Worm (Caenorhabditis elegans) whole organism, young adult: ENCODE data around the gene F32D8.12.

Source experiments
- B0261.1 ChIP-seq: sonication (generic microtip); optimal IDR thresholded peaks from 2 replicates; lab custom pipeline; 2016; ENCODE audit warnings: mild to moderate bottlenecking, missing genetic modification characterization, moderate library complexity, missing compliant biosample characterization
- B0336.3 ChIP-seq: fragments of 200-800 bp; sonication (Bioruptor generic); IDR thresholded peaks from 2 replicates; pipeline ENCODE4 v1.3.6; 2022; ENCODE audit warnings: missing genetic modification characterization, missing compliant biosample characterization
- D2030.7 ChIP-seq: fragments of 200-800 bp; sonication (Bioruptor generic); IDR thresholded peaks from 2 replicates; pipeline ENCODE4 v1.3.6; 2022; ENCODE audit warnings: missing genetic modification reagents, missing genetic modification characterization, missing compliant biosample characterization
- F10E7.11 ChIP-seq: sonication (generic microtip); optimal IDR thresholded peaks from 2 replicates; lab custom pipeline; 2017; ENCODE audit warnings: mild to moderate bottlenecking, missing genetic modification characterization, moderate library complexity, missing compliant biosample characterization
- F23B12.7 ChIP-seq: sonication (generic microtip); optimal IDR thresholded peaks from 2 replicates; lab custom pipeline; 2017; ENCODE audit warnings: missing genetic modification characterization, mild to moderate bottlenecking, missing compliant biosample characterization, antibody characterized with exemption, moderate library complexity; ENCODE audit not compliant: insufficient read depth
- F52B5.7 ChIP-seq: sonication (generic microtip); optimal IDR thresholded peaks from 2 replicates; lab custom pipeline; 2016; ENCODE audit warnings: mild to moderate bottlenecking, missing genetic modification characterization, missing compliant biosample characterization
- F57C9.4 ChIP-seq: sonication (generic microtip); optimal IDR thresholded peaks from 2 replicates; lab custom pipeline; 2017; ENCODE audit warnings: mild to moderate bottlenecking, missing genetic modification characterization, missing compliant biosample characterization
- K11D2.4 ChIP-seq: fragments of 200-800 bp; sonication (Bioruptor generic); IDR thresholded peaks from 2 replicates; pipeline ENCODE4 v1.3.6; 2022; ENCODE audit warnings: missing genetic modification reagents, missing genetic modification characterization, missing compliant biosample characterization
- T26A5.8 ChIP-seq: sonication (generic microtip); optimal IDR thresholded peaks from 2 replicates; lab custom pipeline; 2016; ENCODE audit warnings: missing genetic modification characterization, missing compliant biosample characterization
- Y53F4B.3 ChIP-seq: fragments of 200-800 bp; sonication (Bioruptor generic); IDR thresholded peaks from 2 replicates; pipeline ENCODE4 v1.3.6; 2022; ENCODE audit warnings: missing genetic modification reagents, missing genetic modification characterization, missing compliant biosample characterization
- Y53G8AR.9 ChIP-seq: fragments of 200-800 bp; sonication (Bioruptor generic); conservative IDR thresholded peaks from 2 replicates; pipeline ENCODE4 v1.3.6; 2022; ENCODE audit warnings: missing genetic modification reagents, missing genetic modification characterization, missing compliant biosample characterization
- Y56A3A.18 ChIP-seq: fragments of 200-800 bp; sonication (Bioruptor generic); IDR thresholded peaks from 2 replicates; pipeline ENCODE4 v1.3.6; 2022; ENCODE audit warnings: missing genetic modification reagents, missing genetic modification characterization, missing compliant biosample characterization
- Y79H2A.3 ChIP-seq: fragments of 200-800 bp; sonication (Bioruptor generic); conservative IDR thresholded peaks from 2 replicates; pipeline ENCODE4 v1.3.6; 2022; ENCODE audit warnings: missing genetic modification reagents, missing genetic modification characterization, missing compliant biosample characterization
- ZK185.1 ChIP-seq: sonication (generic microtip); optimal IDR thresholded peaks from 2 replicates; lab custom pipeline; 2016; ENCODE audit warnings: mild to moderate bottlenecking, missing genetic modification characterization, missing compliant biosample characterization; ENCODE audit not compliant: poor library complexity, severe bottlenecking
- ama-1 ChIP-seq, 3 experiments: fragments of 150-350 bp in 1 of 3; sonication (generic microtip) in 2 of 3; optimal IDR thresholded peaks; 2 replicates each; lab custom pipeline; 2014 to 2018; ENCODE audit warnings: missing biosample characterization in 2 of 3, missing genetic modification characterization in 2 of 3, missing genetic modification reagents in 2 of 3
- aptf-2 ChIP-seq: fragments of 200-800 bp; sonication (Bioruptor generic); conservative IDR thresholded peaks from 2 replicates; pipeline ENCODE4 v1.3.6; 2022; ENCODE audit warnings: missing genetic modification reagents, missing genetic modification characterization, missing compliant biosample characterization
- aptf-3 ChIP-seq: fragments of 200-800 bp; sonication (Bioruptor generic); IDR thresholded peaks from 2 replicates; pipeline ENCODE4 v1.3.6; 2022; ENCODE audit warnings: missing genetic modification characterization, missing compliant biosample characterization
- atf-7 ChIP-seq: sonication (generic microtip); optimal IDR thresholded peaks from 2 replicates; lab custom pipeline; 2017; ENCODE audit warnings: mild to moderate bottlenecking, missing genetic modification characterization, missing compliant biosample characterization
- athp-1 ChIP-seq: sonication (generic microtip); optimal IDR thresholded peaks from 2 replicates; lab custom pipeline; 2017; ENCODE audit warnings: mild to moderate bottlenecking, missing genetic modification characterization, missing compliant biosample characterization
- cebp-1 ChIP-seq, 2 experiments: fragments of 200-800 bp in 1 of 2; sonication (Bioruptor generic) in 1 of 2; sonication (generic microtip) in 1 of 2; IDR thresholded peaks in 1 of 2; optimal IDR thresholded peaks in 1 of 2; 2 replicates each; pipeline versions ENCODE4 v1.3.6 to Lab custom; 2017 to 2022; ENCODE audit warnings: missing compliant biosample characterization in 2 of 2, missing genetic modification characterization in 2 of 2, mild to moderate bottlenecking in 1 of 2, missing genetic modification reagents in 1 of 2, moderate library complexity in 1 of 2
- ceh-27 ChIP-seq: fragments of 200-800 bp; sonication (Bioruptor generic); optimal IDR thresholded peaks from 2 replicates; lab custom pipeline; 2018; ENCODE audit warnings: mild to moderate bottlenecking, missing genetic modification characterization, moderate library complexity, missing compliant biosample characterization
- ceh-40 ChIP-seq: fragments of 200-800 bp; sonication (Bioruptor generic); IDR thresholded peaks from 2 replicates; pipeline ENCODE4 v1.3.6; 2022; ENCODE audit warnings: missing genetic modification characterization, missing compliant biosample characterization
- ceh-79 ChIP-seq: sonication (generic microtip); optimal IDR thresholded peaks from 2 replicates; lab custom pipeline; 2017; ENCODE audit warnings: mild to moderate bottlenecking, missing genetic modification characterization, missing compliant biosample characterization
- chd-7 ChIP-seq: sonication (generic microtip); optimal IDR thresholded peaks from 2 replicates; lab custom pipeline; 2016; ENCODE audit warnings: mild to moderate bottlenecking, missing genetic modification characterization, moderate library complexity, missing compliant biosample characterization
- die-1 ChIP-seq: sonication (generic microtip); optimal IDR thresholded peaks from 2 replicates; lab custom pipeline; 2016; ENCODE audit warnings: missing genotype, mild to moderate bottlenecking, missing genetic modification characterization, missing compliant biosample characterization
- dpff-1 ChIP-seq: sonication (generic microtip); optimal IDR thresholded peaks from 2 replicates; lab custom pipeline; 2017; ENCODE audit warnings: mild to moderate bottlenecking, missing genetic modification characterization, missing compliant biosample characterization
- fkh-3 ChIP-seq: sonication (generic microtip); optimal IDR thresholded peaks from 2 replicates; lab custom pipeline; 2016; ENCODE audit warnings: mild to moderate bottlenecking, missing genetic modification characterization, missing compliant biosample characterization
- hmg-20 ChIP-seq: fragments of 200-800 bp; sonication (Bioruptor generic); IDR thresholded peaks from 2 replicates; pipeline ENCODE4 v1.3.6; 2022; ENCODE audit warnings: missing genetic modification reagents, missing genetic modification characterization, missing compliant biosample characterization
- let-607 ChIP-seq, 2 experiments: fragments of 200-800 bp in 1 of 2; sonication (Bioruptor generic) in 1 of 2; sonication (generic microtip) in 1 of 2; optimal IDR thresholded peaks; 2 replicates each; lab custom pipeline; 2016 to 2018; ENCODE audit warnings: mild to moderate bottlenecking in 2 of 2, missing compliant biosample characterization in 2 of 2, missing genetic modification characterization in 2 of 2, moderate library complexity in 2 of 2, missing genotype in 1 of 2
- lin-26 ChIP-seq: fragments of 200-800 bp; sonication (Bioruptor generic); IDR thresholded peaks from 2 replicates; pipeline ENCODE4 v1.3.6; 2022; ENCODE audit warnings: missing genetic modification reagents, missing genetic modification characterization, missing compliant biosample characterization
- lin-40 ChIP-seq: sonication (generic microtip); optimal IDR thresholded peaks from 2 replicates; lab custom pipeline; 2016; ENCODE audit warnings: missing genetic modification characterization, mild to moderate bottlenecking, missing compliant biosample characterization, missing genotype, missing genetic modification reagents
- lin-54 ChIP-seq: fragments of 200-800 bp; sonication (Bioruptor generic); optimal IDR thresholded peaks from 2 replicates; lab custom pipeline; 2018; ENCODE audit warnings: mild to moderate bottlenecking, missing genetic modification characterization, missing compliant biosample characterization
- lir-1 ChIP-seq: fragments of 200-800 bp; sonication (Bioruptor generic); conservative IDR thresholded peaks from 2 replicates; pipeline ENCODE4 v1.3.6; 2022; ENCODE audit warnings: missing genetic modification reagents, missing genetic modification characterization, missing compliant biosample characterization
- nfyb-1 ChIP-seq: fragments of 200-800 bp; sonication (Bioruptor generic); IDR thresholded peaks from 2 replicates; pipeline ENCODE4 v1.3.6; 2022; ENCODE audit warnings: missing genetic modification reagents, missing genetic modification characterization, missing compliant biosample characterization
- nhr-120 ChIP-seq: fragments of 200-800 bp; sonication (Bioruptor generic); IDR thresholded peaks from 2 replicates; pipeline ENCODE4 v1.3.6; 2022; ENCODE audit warnings: missing genetic modification characterization, missing compliant biosample characterization
- nhr-27 ChIP-seq: fragments of 200-800 bp; sonication (Bioruptor generic); optimal IDR thresholded peaks from 2 replicates; lab custom pipeline; 2018; ENCODE audit warnings: mild to moderate bottlenecking, missing genetic modification characterization, moderate library complexity, missing compliant biosample characterization
- nhr-90 ChIP-seq: sonication (generic microtip); optimal IDR thresholded peaks from 2 replicates; lab custom pipeline; 2016; ENCODE audit warnings: missing genotype, mild to moderate bottlenecking, missing genetic modification characterization, missing compliant biosample characterization
- pbrm-1 ChIP-seq: fragments of 200-800 bp; sonication (Bioruptor generic); IDR thresholded peaks from 2 replicates; pipeline ENCODE4 v1.3.6; 2022; ENCODE audit warnings: missing genetic modification reagents, missing genetic modification characterization, missing compliant biosample characterization
- rec-8 ChIP-seq, 2 experiments: sonication (generic microtip); optimal IDR thresholded peaks; 2 replicates each; lab custom pipeline; 2016; ENCODE audit warnings: mild to moderate bottlenecking in 2 of 2, missing genetic modification characterization in 2 of 2, missing genetic modification reagents in 2 of 2, missing genotype in 2 of 2, missing biosample characterization in 1 of 2, missing compliant biosample characterization in 1 of 2, moderate library complexity in 1 of 2
- snpc-1.1 ChIP-seq: sonication (generic microtip); optimal IDR thresholded peaks from 2 replicates; lab custom pipeline; 2017; ENCODE audit warnings: missing genetic modification characterization, mild to moderate bottlenecking, missing compliant biosample characterization, antibody characterized with exemption, moderate library complexity, missing genotype, missing genetic modification reagents; ENCODE audit not compliant: insufficient read depth
- snpc-3.4 ChIP-seq: sonication (generic microtip); optimal IDR thresholded peaks from 2 replicates; lab custom pipeline; 2017; ENCODE audit warnings: missing genetic modification characterization, mild to moderate bottlenecking, missing compliant biosample characterization, antibody characterized with exemption, moderate library complexity, missing genotype, missing genetic modification reagents
- somi-1 ChIP-seq: fragments of 200-800 bp; sonication (Bioruptor generic); optimal IDR thresholded peaks from 2 replicates; lab custom pipeline; 2018; ENCODE audit warnings: mild to moderate bottlenecking, missing genetic modification characterization, missing compliant biosample characterization
- tlf-1 ChIP-seq: fragments of 200-800 bp; sonication (Bioruptor generic); optimal IDR thresholded peaks from 2 replicates; lab custom pipeline; 2018; ENCODE audit warnings: mild to moderate bottlenecking, missing genetic modification characterization, missing compliant biosample characterization
- ztf-26 ChIP-seq: sonication (generic microtip); optimal IDR thresholded peaks from 2 replicates; lab custom pipeline; 2017; ENCODE audit warnings: missing genetic modification characterization, missing compliant biosample characterization
- ztf-3 ChIP-seq: fragments of 200-800 bp; sonication (Bioruptor generic); optimal IDR thresholded peaks from 2 replicates; lab custom pipeline; 2018; ENCODE audit warnings: mild to moderate bottlenecking, missing genetic modification characterization, missing compliant biosample characterization

The F32D8.12 gene

DNA sequence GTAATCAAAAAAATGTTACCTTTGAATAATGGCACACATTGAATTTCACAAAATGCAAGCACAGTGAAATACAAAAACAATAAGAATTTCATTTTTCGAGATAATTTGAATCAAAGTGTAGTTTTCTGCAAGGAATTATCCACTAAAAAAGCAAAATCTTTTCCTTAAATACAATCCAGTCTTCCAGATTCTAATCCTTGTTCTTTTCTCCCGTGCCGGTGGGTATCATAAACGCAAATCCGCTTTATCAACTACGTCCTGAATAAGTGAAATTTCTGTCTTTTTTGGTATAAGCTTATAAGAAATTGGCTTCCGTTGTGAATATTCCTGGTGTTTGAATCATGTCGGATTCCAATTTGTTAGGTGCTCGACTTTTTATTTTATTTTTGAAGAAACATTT is 2.7 kb downstream of the F32D8.12 start:
- TF ChIP-seq ceh-79 (no peak), atf-7 (peak; percentile 3), Y53G8AR.9 (GFP tag; lab: Robert Waterston, UW) (peak; percentile 20; the same call in 1 of the 2 replicates)

- peak; percentile 3 for TF ChIP-seq lin-40 (tag; lab: Kevin White, UChicago)
- peak; percentile 18 for TF ChIP-seq athp-1 (tag; lab: Kevin White, UChicago)
- TF ChIP-seq ZK185.1 (tag; lab: Kevin White, UChicago): peak; percentile 72
- TF ChIP-seq Y53G8AR.9 (GFP tag; lab: Robert Waterston, UW): peak; percentile 56; the same call in 1 of the 2 replicates
- peak; percentile 83 for TF ChIP-seq F57C9.4
- no peak for TF ChIP-seq snpc-1.1 (tag; lab: Kevin White, UChicago)
- peak; percentile 78 for TF ChIP-seq ztf-26 (tag; lab: Kevin White, UChicago)
- TF ChIP-seq B0336.3: peak; percentile 62; the same call in 1 of the 2 replicates
- TF ChIP-seq Y79H2A.3: no peak
- TF ChIP-seq D2030.7: no peak
- peak; percentile 31 for TF ChIP-seq atf-7
- TF ChIP-seq F23B12.7: no peak
- TF ChIP-seq lir-1: no peak
- TF ChIP-seq F10E7.11: no peak
- no peak for TF ChIP-seq fkh-3 (tag; lab: Kevin White, UChicago)
- TF ChIP-seq nhr-27 (tag; lab: Kevin White, UChicago): no peak
- TF ChIP-seq dpff-1 (tag; lab: Kevin White, UChicago): peak; percentile 27
- TF ChIP-seq hmg-20: 0 out of 2 replicates have a peak, but pooled peaks have one; percentile 22
- peak; percentile 3 for TF ChIP-seq F52B5.7 (tag; lab: Kevin White, UChicago)
- TF ChIP-seq Y53F4B.3 (GFP tag; lab: Robert Waterston, UW): no peak
- peak; percentile 55 for TF ChIP-seq tlf-1
- TF ChIP-seq somi-1 (GFP tag; lab: Kevin White, UChicago): peak; percentile 42
- peak; percentile 86 for TF ChIP-seq Y56A3A.18 (GFP tag; lab: Robert Waterston, UW)
- TF ChIP-seq let-607 (tag; optimal IDR thresholded peaks at IDR 0.05; lab: Kevin White, UChicago): peak in 1 of 2 experiments; percentile 20
- peak; percentile 66; the same call in 1 of the 2 replicates for TF ChIP-seq nfyb-1 (GFP tag; lab: Robert Waterston, UW)
- no peak for TF ChIP-seq aptf-3
- no peak for TF ChIP-seq B0261.1 (tag; lab: Kevin White, UChicago)
- peak; percentile 2 for TF ChIP-seq die-1
- TF ChIP-seq rec-8 (tag; optimal IDR thresholded peaks at IDR 0.05; lab: Kevin White, UChicago): no peak
- TF ChIP-seq nhr-120 (GFP tag; lab: Robert Waterston, UW): no peak
- TF ChIP-seq cebp-1 (GFP tag; IDR thresholded peaks at IDR 0.05; lab: Robert Waterston, UW): no peak
- TF ChIP-seq cebp-1 (tag; optimal IDR thresholded peaks at IDR 0.05; lab: Kevin White, UChicago): peak; percentile 49
- no peak for TF ChIP-seq snpc-3.4 (tag; lab: Kevin White, UChicago)
- peak; percentile 57 for TF ChIP-seq pbrm-1 (GFP tag; lab: Robert Waterston, UW)
- TF ChIP-seq nhr-90: peak; percentile 51
- no peak for TF ChIP-seq ceh-40 (GFP tag; lab: Robert Waterston, UW)
- TF ChIP-seq chd-7 (tag; lab: Kevin White, UChicago): peak; percentile 31
- no peak for TF ChIP-seq ztf-3 (GFP tag; lab: Kevin White, UChicago)
- TF ChIP-seq aptf-2 (GFP tag; lab: Robert Waterston, UW): no peak
- peak; percentile 64; the same call in 1 of the 2 replicates for TF ChIP-seq K11D2.4
- TF ChIP-seq ceh-27 (GFP tag; lab: Kevin White, UChicago): no peak
- no peak for TF ChIP-seq T26A5.8 (tag; lab: Kevin White, UChicago)
- peak; percentile 26 for TF ChIP-seq ama-1 (optimal IDR thresholded peaks at IDR 0.05; lab: Kevin White, UChicago)
- TF ChIP-seq ama-1 (GFP tag; optimal IDR thresholded peaks at IDR 0.05; lab: Kevin White, UChicago): no peak
- TF ChIP-seq lin-54 (GFP tag; lab: Kevin White, UChicago): peak; percentile 13
- TF ChIP-seq lin-26 (GFP tag; lab: Robert Waterston, UW): 0 out of 2 replicates have a peak, but pooled peaks have one; percentile 11
Measured at ce11 chrV:10887564-10887963, 3.3 kb downstream of the F32D8.12 start.
